Worm (Caenorhabditis elegans): Measurements from ENCODE around the gene F53F4.12.
A peak's percentile ranks its signal among the peaks of the same experiment; 100 is the strongest.

F53F4.12 gene

DNA sequence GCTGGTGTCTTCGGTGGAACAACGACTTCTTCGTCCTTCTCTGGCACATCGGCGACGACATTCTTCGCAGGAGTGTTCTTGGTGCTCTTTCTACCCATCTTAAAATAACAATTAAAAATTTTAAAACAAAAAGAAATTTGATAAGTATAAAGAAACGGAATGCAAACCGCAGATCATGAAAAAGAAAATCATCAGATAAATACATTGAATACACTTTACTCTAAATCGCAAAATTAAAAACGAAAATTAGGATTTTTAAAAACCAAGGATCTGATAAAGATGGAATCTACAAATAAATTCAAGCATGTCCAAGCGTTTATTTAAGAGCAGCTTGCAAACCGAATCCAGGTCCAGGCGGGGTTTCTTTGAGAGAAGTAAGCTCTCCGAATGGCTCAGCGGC, 1.4 kb upstream of the F53F4.12 start, which contains the start of gene F53F4.11:
Gene F53F4.11 (minus strand): TSS at position 101 of the 400 bp plus-strand sequence.
- TF ChIP-seq nhr-23 (tag; optimal IDR thresholded peaks at IDR 0.05) (no peak), nhr-129 (tag; optimal IDR thresholded peaks at IDR 0.05) (no peak), Y55F3AM.14 (GFP tag; optimal IDR thresholded peaks at IDR 0.05) (no peak), ztf-11 (tag; optimal IDR thresholded peaks at IDR 0.05) (no peak), mab-5 (tag; optimal IDR thresholded peaks at IDR 0.05) (no peak), mdl-1 (tag; optimal IDR thresholded peaks at IDR 0.05) (no peak)

DNA sequence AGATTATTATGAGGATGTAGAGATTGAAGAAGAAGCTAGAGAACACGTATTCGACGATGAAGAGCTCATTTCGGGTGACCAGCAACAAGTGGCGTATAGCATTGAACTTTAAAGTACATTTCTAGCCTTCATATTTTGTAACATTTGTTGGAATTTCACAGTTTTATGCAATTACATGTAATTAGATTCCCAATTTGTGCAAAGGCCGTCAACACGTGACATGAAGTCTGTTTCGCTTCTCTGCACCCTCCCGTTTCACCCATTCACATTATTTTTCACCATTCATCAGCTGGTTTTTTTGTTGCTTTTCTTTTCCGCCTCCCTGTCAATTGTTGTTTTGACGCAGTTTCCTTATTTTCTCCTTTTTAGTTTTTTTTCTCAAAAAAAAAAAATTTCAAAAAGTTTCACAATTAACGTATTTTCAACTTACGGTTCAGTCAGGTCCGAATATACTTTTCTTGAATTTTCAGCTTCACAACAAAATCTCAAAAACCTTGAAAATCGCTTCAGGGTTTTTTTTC, 1.3 kb downstream of the F53F4.12 start, which contains the start of gene sde-2:
Gene sde-2 (plus strand): TSS at position 471 of the 521 bp plus-strand sequence.
- TF ChIP-seq unc-55 (GFP tag; optimal IDR thresholded peaks at IDR 0.05) (peak; percentile 8), nhr-129 (tag; optimal IDR thresholded peaks at IDR 0.05) (peak; percentile 52), C34F6.9 (tag; optimal IDR thresholded peaks at IDR 0.05) (peak; percentile 72), nhr-11 (tag; optimal IDR thresholded peaks at IDR 0.05) (no peak), ceh-82 (tag; optimal IDR thresholded peaks at IDR 0.05) (no peak)

DNA sequence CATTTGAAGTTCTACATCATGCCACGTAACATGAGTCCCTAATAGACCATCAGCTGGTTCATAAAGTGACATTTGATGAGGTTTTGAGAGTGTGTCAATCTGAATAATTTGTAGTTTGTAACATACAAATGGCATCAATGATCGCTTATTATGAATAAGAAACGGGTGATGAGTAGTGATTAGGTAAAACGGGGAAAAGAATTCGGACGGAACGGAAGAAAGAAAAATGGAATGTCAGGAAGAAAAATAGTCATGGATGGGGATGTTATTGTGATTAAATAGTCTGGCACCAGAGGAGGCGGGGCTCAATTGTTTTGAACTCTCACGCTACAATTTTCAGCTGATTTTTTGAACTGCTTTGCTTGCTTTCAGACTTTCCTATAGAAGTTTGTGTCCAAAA, 8.3 kb downstream of the F53F4.12 start, which contains the start of gene H37A05.2:
Gene H37A05.2 (minus strand): TSS at position 101 of the 400 bp plus-strand sequence.
- TF ChIP-seq nhr-25 (tag; optimal IDR thresholded peaks at IDR 0.05), result no peak
- no peak for TF ChIP-seq fos-1 (tag; optimal IDR thresholded peaks at IDR 0.05)
- TF ChIP-seq mbf-1 (tag; optimal IDR thresholded peaks at IDR 0.05), result no peak
- TF ChIP-seq nhr-77 (tag; optimal IDR thresholded peaks at IDR 0.05), result no peak
- TF ChIP-seq egl-27 (tag; optimal IDR thresholded peaks at IDR 0.05), result no peak
- no peak for TF ChIP-seq mdl-1 (tag; optimal IDR thresholded peaks at IDR 0.05)
- no peak for TF ChIP-seq ceh-16 (tag; optimal IDR thresholded peaks at IDR 0.05)
- TF ChIP-seq C34F6.9 (tag; optimal IDR thresholded peaks at IDR 0.05), result no peak
- no peak for TF ChIP-seq nhr-12 (tag; optimal IDR thresholded peaks at IDR 0.05)
- no peak for TF ChIP-seq ceh-82 (tag; optimal IDR thresholded peaks at IDR 0.05)
- TF ChIP-seq elt-3 (tag; optimal IDR thresholded peaks at IDR 0.05), result no peak
- no peak for TF ChIP-seq nhr-11 (tag; optimal IDR thresholded peaks at IDR 0.05)
- TF ChIP-seq gmeb-1 (tag; optimal IDR thresholded peaks at IDR 0.05), result no peak
- no peak for TF ChIP-seq alr-1 (tag; optimal IDR thresholded peaks at IDR 0.05)
- no peak for TF ChIP-seq zag-1 (tag; optimal IDR thresholded peaks at IDR 0.05)
- no peak for TF ChIP-seq mab-5 (tag; optimal IDR thresholded peaks at IDR 0.05)
- no peak for TF ChIP-seq ZK546.5 (tag; optimal IDR thresholded peaks at IDR 0.05)

DNA sequence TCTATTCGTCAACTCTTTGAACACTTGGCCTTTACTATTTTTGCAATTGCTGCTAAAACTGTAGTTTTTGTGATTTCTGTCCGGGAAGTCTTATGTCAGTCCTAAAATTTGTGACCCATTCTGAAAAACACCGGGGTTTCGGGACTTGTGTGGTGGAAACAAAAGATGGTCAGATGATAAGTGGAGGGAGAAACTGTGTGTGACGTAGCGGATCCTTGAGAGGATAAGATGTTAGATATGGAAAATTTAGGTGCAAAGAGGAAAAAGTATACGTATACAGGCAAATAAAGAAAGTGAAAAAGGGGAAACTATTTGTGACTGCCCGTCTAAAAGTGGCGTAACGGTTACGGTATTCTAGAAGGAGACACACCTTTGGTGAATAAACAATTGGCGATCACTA, 10.6 kb downstream of the F53F4.12 start:
- TF ChIP-seq nhr-12 (tag; optimal IDR thresholded peaks at IDR 0.05), result no peak
- TF ChIP-seq mbf-1 (tag; optimal IDR thresholded peaks at IDR 0.05), result no peak
- TF ChIP-seq nhr-129 (tag; optimal IDR thresholded peaks at IDR 0.05), result no peak

DNA sequence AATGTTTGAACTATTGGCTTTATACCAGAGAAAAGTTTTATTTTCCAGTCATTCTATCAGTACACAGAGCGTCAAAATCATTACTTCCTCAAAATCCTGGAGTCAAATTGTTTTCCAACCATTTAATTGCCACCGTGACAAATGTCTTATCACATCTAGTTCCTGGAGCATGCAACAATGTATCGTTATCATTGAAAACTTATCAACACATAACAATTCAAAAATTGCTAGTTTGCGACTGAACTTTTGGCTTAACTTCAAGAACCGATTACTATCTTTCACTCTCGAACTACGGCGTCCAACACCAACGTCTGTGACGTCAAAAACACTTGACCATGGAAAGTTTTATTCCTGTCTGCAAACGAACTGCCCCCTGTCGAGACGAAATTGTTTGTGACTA, 12.2 kb downstream of the F53F4.12 start:
- TF ChIP-seq fos-1 (tag; optimal IDR thresholded peaks at IDR 0.05) (peak; percentile 79), ztf-4 (tag; optimal IDR thresholded peaks at IDR 0.05) (no peak), crh-2 (tag; optimal IDR thresholded peaks at IDR 0.05) (peak; percentile 37), sma-9 (GFP tag; optimal IDR thresholded peaks at IDR 0.05) (peak; percentile 53), sma-9 (tag; optimal IDR thresholded peaks at IDR 0.05) (no peak)

DNA sequence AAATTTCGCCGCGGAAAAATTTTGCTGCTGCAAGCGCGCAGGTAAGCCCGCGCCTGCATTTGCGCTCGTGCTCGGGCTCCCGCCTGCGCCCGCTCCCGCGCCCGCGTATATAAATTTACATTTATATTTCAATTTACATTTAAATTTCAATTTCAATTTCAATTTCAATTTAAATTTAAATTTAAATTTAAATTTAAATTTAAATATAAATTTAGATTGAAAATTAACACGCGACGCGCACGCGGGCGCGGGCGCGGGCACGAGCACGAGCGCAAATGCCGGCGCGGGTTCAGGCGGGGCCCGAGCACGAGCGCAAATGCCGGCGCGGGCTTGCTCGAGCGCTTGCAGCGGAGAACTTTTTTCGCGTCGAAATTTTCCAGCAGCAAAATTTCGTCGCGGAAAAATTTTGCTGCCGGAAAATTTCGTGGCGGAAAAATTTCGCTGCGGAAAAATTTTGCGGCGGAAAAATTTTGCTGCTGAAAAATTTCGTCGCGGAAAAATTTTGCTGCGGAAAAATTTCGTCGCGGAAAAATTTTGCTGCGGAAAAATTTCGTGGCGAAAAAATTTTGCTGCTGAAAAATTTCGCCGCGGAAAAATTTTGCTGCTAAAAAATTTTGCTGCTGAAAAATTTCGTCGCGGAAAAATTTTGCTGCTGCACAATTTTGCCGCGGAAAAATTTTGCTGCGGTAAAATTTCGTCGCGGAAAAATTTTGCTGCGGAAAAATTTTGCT, 20.2 kb downstream of the F53F4.12 start:
- TF ChIP-seq alr-1 (tag; optimal IDR thresholded peaks at IDR 0.05), result no peak
- no peak for TF ChIP-seq peb-1 (tag; optimal IDR thresholded peaks at IDR 0.05)
- TF ChIP-seq dmd-4 (tag; optimal IDR thresholded peaks at IDR 0.05), result no peak
- TF ChIP-seq sem-4 (tag; optimal IDR thresholded peaks at IDR 0.05), result no peak
- no peak for TF ChIP-seq ama-1 (optimal IDR thresholded peaks at IDR 0.05)
- no peak for TF ChIP-seq ztf-1 (GFP tag; conservative IDR thresholded peaks at IDR 0.05)
- TF ChIP-seq nhr-11 (tag; optimal IDR thresholded peaks at IDR 0.05), result no peak
- TF ChIP-seq R02D3.7 (tag; optimal IDR thresholded peaks at IDR 0.05), result no peak
- TF ChIP-seq ztf-11 (tag; optimal IDR thresholded peaks at IDR 0.05), result no peak
- no peak for TF ChIP-seq mdl-1 (tag; optimal IDR thresholded peaks at IDR 0.05)
- no peak for TF ChIP-seq ZK546.5 (tag; optimal IDR thresholded peaks at IDR 0.05)
- TF ChIP-seq snpc-4 (tag; optimal IDR thresholded peaks at IDR 0.05), result no peak
- TF ChIP-seq egl-27 (tag; optimal IDR thresholded peaks at IDR 0.05), result no peak
- no peak for TF ChIP-seq nhr-6 (tag; optimal IDR thresholded peaks at IDR 0.05)
- TF ChIP-seq unc-55 (GFP tag; optimal IDR thresholded peaks at IDR 0.05), result no peak
- TF ChIP-seq lsy-2 (tag; optimal IDR thresholded peaks at IDR 0.05), result no peak
- TF ChIP-seq sma-3 (GFP tag; optimal IDR thresholded peaks at IDR 0.05), result no peak
- TF ChIP-seq elt-1 (tag; optimal IDR thresholded peaks at IDR 0.05), result no peak

Data from whole organism, L2 larva.